Fruit fly (Drosophila melanogaster): Measurements from ENCODE around the gene Rtc1.

Gene Rtc1

dm6 chrX:13755152-13755557 lies 1.8 kb upstream of the Rtc1 start, which contains the start of gene Pdcd4 (continued):
- no peak for TF ChIP-seq OdsH (GFP tag; optimal IDR thresholded peaks at IDR 0.05)
- TF ChIP-seq esn (GFP tag; optimal IDR thresholded peaks at IDR 0.05): peak; percentile 5
- TF ChIP-seq CG8119 (GFP tag; IDR thresholded peaks at IDR 0.05): no peak
- TF ChIP-seq CG9139 (GFP tag; optimal IDR thresholded peaks at IDR 0.05): peak; percentile 69
- TF ChIP-seq Sox102F (GFP tag; optimal IDR thresholded peaks at IDR 0.05): peak; percentile 29
- peak; percentile 66 for TF ChIP-seq Blimp-1 (GFP tag; optimal IDR thresholded peaks at IDR 0.05)
- TF ChIP-seq CG11294 (GFP tag; IDR thresholded peaks at IDR 0.05): no peak
- TF ChIP-seq CG7368 (GFP tag; optimal IDR thresholded peaks at IDR 0.05): peak; percentile 31
- no peak for TF ChIP-seq CG6792 (GFP tag; optimal IDR thresholded peaks at IDR 0.05)
- no peak for TF ChIP-seq Ets21C (GFP tag; optimal IDR thresholded peaks at IDR 0.05)
- TF ChIP-seq CG11902 (GFP tag; optimal IDR thresholded peaks at IDR 0.05): no peak
- no peak for TF ChIP-seq Eip93F (GFP tag; optimal IDR thresholded peaks at IDR 0.05)
- TF ChIP-seq salr (GFP tag; optimal IDR thresholded peaks at IDR 0.05): peak in 1 of 2 experiments; percentile 44

DNA sequence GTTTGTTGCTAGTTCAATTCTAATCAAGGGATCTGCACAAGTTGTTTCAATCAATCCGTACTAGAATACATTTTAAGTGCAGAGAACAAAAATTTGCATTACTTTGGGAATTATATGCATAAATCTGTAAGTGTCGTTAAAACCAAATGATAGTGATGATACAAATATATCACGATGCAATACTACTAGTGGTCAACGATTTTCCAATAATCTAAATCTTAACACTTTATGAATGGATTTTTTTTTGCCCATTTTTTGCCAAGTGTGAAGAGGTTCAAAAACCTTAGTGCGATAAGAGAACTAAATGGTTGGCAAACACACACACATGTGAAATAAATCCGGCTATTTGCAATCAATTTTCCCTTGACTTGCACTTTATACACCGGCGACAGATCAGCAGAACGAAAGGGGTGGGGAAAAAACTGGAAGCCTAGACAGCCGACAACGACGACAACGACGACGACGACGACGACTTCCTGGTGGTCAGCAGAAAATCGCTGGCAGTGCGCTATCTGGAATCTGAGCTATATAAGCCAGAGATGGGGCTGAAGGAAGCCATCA lies 2.1 kb downstream of the Rtc1 start, which contains the start of gene Yp3:
Gene Yp3 (plus strand): TSS at position 558 of the 561 bp plus-strand sequence.
- TF ChIP-seq svp (GFP tag) (peak; percentile 38), Ets96B (tag; optimal IDR thresholded peaks at IDR 0.05) (no peak)

dm6 chrX:13761762-13762371 lies 4.9 kb downstream of the Rtc1 start:
- peak; percentile 51 for TF ChIP-seq CG1621 (tag; optimal IDR thresholded peaks at IDR 0.05)
- TF ChIP-seq fkh (GFP tag; optimal IDR thresholded peaks at IDR 0.05): peak; percentile 29
- no peak for TF ChIP-seq CG10669 (GFP tag; optimal IDR thresholded peaks at IDR 0.05)

- peak; percentile 83 for TF ChIP-seq CG8632 (GFP tag; optimal IDR thresholded peaks at IDR 0.05)
- peak; percentile 23 for TF ChIP-seq fkh (GFP tag; optimal IDR thresholded peaks at IDR 0.05)
- peak; percentile 68 for TF ChIP-seq Sox14 (GFP tag; optimal IDR thresholded peaks at IDR 0.05)
- TF ChIP-seq Eip93F (GFP tag; optimal IDR thresholded peaks at IDR 0.05): peak; percentile 53
- peak; percentile 21 for TF ChIP-seq CG6854 (GFP tag; optimal IDR thresholded peaks at IDR 0.05)
- peak; percentile 71 for TF ChIP-seq Ets96B (tag; optimal IDR thresholded peaks at IDR 0.05)
- TF ChIP-seq CG10631 (GFP tag; optimal IDR thresholded peaks at IDR 0.05): peak; percentile 86
- peak; percentile 83 for TF ChIP-seq cyc (GFP tag; optimal IDR thresholded peaks at IDR 0.05)
- peak; percentile 78 for TF ChIP-seq CG6792 (GFP tag; optimal IDR thresholded peaks at IDR 0.05)
- TF ChIP-seq CG11294 (GFP tag; IDR thresholded peaks at IDR 0.05): peak; percentile 39; the same call in 1 of the 2 replicates
- TF ChIP-seq acj6 (GFP tag; optimal IDR thresholded peaks at IDR 0.05): peak; percentile 80
- peak; percentile 81 for TF ChIP-seq fd59A (GFP tag; optimal IDR thresholded peaks at IDR 0.05)
- peak; percentile 72 for TF ChIP-seq Gug (GFP tag; IDR thresholded peaks at IDR 0.05)
- peak; percentile 84 for TF ChIP-seq lz (GFP tag; optimal IDR thresholded peaks at IDR 0.05)
- peak; percentile 73 for TF ChIP-seq net (GFP tag; optimal IDR thresholded peaks at IDR 0.05)
- peak; percentile 80 for TF ChIP-seq CG8119 (GFP tag; IDR thresholded peaks at IDR 0.05)
- peak; percentile 73 for TF ChIP-seq Hr39 (GFP tag; optimal IDR thresholded peaks at IDR 0.05)
- peak; percentile 95 for TF ChIP-seq CG32006 (GFP tag; optimal IDR thresholded peaks at IDR 0.05)
- TF ChIP-seq Lpt (GFP tag; optimal IDR thresholded peaks at IDR 0.05): peak; percentile 81
- TF ChIP-seq CG10669 (GFP tag; optimal IDR thresholded peaks at IDR 0.05): peak; percentile 100
- TF ChIP-seq spab (GFP tag; optimal IDR thresholded peaks at IDR 0.05): peak; percentile 69
- TF ChIP-seq CG16779 (tag; optimal IDR thresholded peaks at IDR 0.05): peak; percentile 51
- peak; percentile 78 for TF ChIP-seq CG6808 (GFP tag; optimal IDR thresholded peaks at IDR 0.05)
- TF ChIP-seq Hr4 (GFP tag; optimal IDR thresholded peaks at IDR 0.05): peak; percentile 85
- TF ChIP-seq CG6276 (GFP tag; optimal IDR thresholded peaks at IDR 0.05): peak; percentile 84
- peak; percentile 84 for TF ChIP-seq OdsH (GFP tag; optimal IDR thresholded peaks at IDR 0.05)
- TF ChIP-seq Met (GFP tag; optimal IDR thresholded peaks at IDR 0.05): peak; percentile 82
- peak; percentile 80 for TF ChIP-seq CG34406 (GFP tag; optimal IDR thresholded peaks at IDR 0.05)
- peak; percentile 94 for TF ChIP-seq Eip78C (GFP tag)
- TF ChIP-seq topi (GFP tag; optimal IDR thresholded peaks at IDR 0.05): peak; percentile 83
- TF ChIP-seq CG8319 (GFP tag; optimal IDR thresholded peaks at IDR 0.05): peak; percentile 54
- peak; percentile 79 for TF ChIP-seq Sox102F (GFP tag; optimal IDR thresholded peaks at IDR 0.05)
- TF ChIP-seq fd85E (GFP tag; optimal IDR thresholded peaks at IDR 0.05): no peak
- peak; percentile 76 for TF ChIP-seq Eip75B (GFP tag; optimal IDR thresholded peaks at IDR 0.05)
These were observed 5.4 kb downstream of the Rtc1 start, which contains the start of gene rdgB for dm6 chrX:13762372-13762883. Gene rdgB, plus strand, starts transcription at chrX:13762752.
